Worm (Caenorhabditis elegans): Measurements from ENCODE around the gene decr-1.2.

- no peak for TF ChIP-seq ztf-29 (GFP tag; IDR thresholded peaks at IDR 0.05)
- TF ChIP-seq klf-2 (GFP tag; conservative IDR thresholded peaks at IDR 0.05): no peak
- TF ChIP-seq flt-1 (GFP tag; IDR thresholded peaks at IDR 0.05): no peak
- TF ChIP-seq ref-1 (GFP tag; conservative IDR thresholded peaks at IDR 0.05): no peak
- no peak for TF ChIP-seq tab-1 (GFP tag; IDR thresholded peaks at IDR 0.05)
- no peak for TF ChIP-seq T22C8.4 (GFP tag; IDR thresholded peaks at IDR 0.05)
- TF ChIP-seq med-1 (GFP tag; optimal IDR thresholded peaks at IDR 0.05; ENCODE audit: insufficient read depth): no peak
- no peak for TF ChIP-seq cog-1 (tag; optimal IDR thresholded peaks at IDR 0.05)
- no peak for TF ChIP-seq ztf-23 (GFP tag; IDR thresholded peaks at IDR 0.05)
These were observed 20.6 kb downstream of the decr-1.2 start, which contains the start of gene stc-1 for ce11 chrII:8566039-8566438.
